Worm (Caenorhabditis elegans) whole organism, young adult: ENCODE results near the gene tlp-1.
"Not testable (repeated sequence)": the region's sequence is repeated elsewhere in the genome, so short reads cannot be mapped to it uniquely, and the experiment has no call there.

ENCODE experiments used
- aptf-2 ChIP-seq: fragments of 200-800 bp; sonication (Bioruptor generic); conservative IDR thresholded peaks from 2 replicates; pipeline ENCODE4 v1.3.6; 2022; ENCODE audit warnings: missing genetic modification reagents, missing genetic modification characterization, missing compliant biosample characterization
- ceh-79 ChIP-seq: sonication (generic microtip); optimal IDR thresholded peaks from 2 replicates; lab custom pipeline; 2017; ENCODE audit warnings: mild to moderate bottlenecking, missing genetic modification characterization, missing compliant biosample characterization
- ets-4 ChIP-seq: fragments of 200-800 bp; sonication (Bioruptor generic); optimal IDR thresholded peaks from 2 replicates; lab custom pipeline; 2018; ENCODE audit warnings: mild to moderate bottlenecking, missing genetic modification characterization, missing compliant biosample characterization
- hlh-26 ChIP-seq: fragments of 200-800 bp; sonication (Bioruptor generic); conservative IDR thresholded peaks from 2 replicates; pipeline ENCODE4 v1.3.6; 2022; ENCODE audit warnings: missing genetic modification reagents, missing genetic modification characterization, missing compliant biosample characterization
- madf-6 ChIP-seq: fragments of 200-800 bp; sonication (Bioruptor generic); IDR thresholded peaks from 2 replicates; pipeline ENCODE4 v1.3.6; 2022; ENCODE audit warnings: missing genetic modification reagents, missing genetic modification characterization, missing compliant biosample characterization
- ztf-18 ChIP-seq: sonication (generic microtip); optimal IDR thresholded peaks from 2 replicates; lab custom pipeline; 2016; ENCODE audit warnings: missing genotype, mild to moderate bottlenecking, missing genetic modification characterization, missing compliant biosample characterization

The tlp-1 gene

ce11 chrIV:13652023-13652422 lies 51.9 kb downstream of the tlp-1 start, which contains the start of gene Y45F10C.6:
Gene Y45F10C.6, plus strand, starts transcription at chrIV:13652323.
- not testable (repeated sequence) for TF ChIP-seq ztf-18 (tag; lab: Kevin White, UChicago); madf-6 (GFP tag; lab: Robert Waterston, UW); aptf-2

- TF ChIP-seq ceh-79; hlh-26 (GFP tag; lab: Robert Waterston, UW); ets-4 (GFP tag; lab: Kevin White, UChicago): not testable (repeated sequence)
Observed at ce11 chrIV:13651411-13651810, 52.5 kb downstream of the tlp-1 start, which contains the start of gene C08F11.12. Gene C08F11.12, minus strand, starts transcription at chrIV:13651511.
